Worm (Caenorhabditis elegans) whole organism, midembryonic: Measurements from ENCODE around the gene rig-3.

ENCODE experiments used
- T22C8.4 ChIP-seq: fragments of 200-800 bp; sonication (Bioruptor generic); IDR thresholded peaks from 2 replicates; pipeline ENCODE4 v1.3.6; 2022; ENCODE audit warnings: missing genetic modification characterization, missing compliant biosample characterization
- ref-1 ChIP-seq: fragments of 200-800 bp; sonication (Bioruptor generic); conservative IDR thresholded peaks from 2 replicates; pipeline ENCODE4 v1.3.6; 2022; ENCODE audit warnings: missing genetic modification reagents, missing genetic modification characterization, missing compliant biosample characterization

ce11 chrX:6901078-6901477, 47.7 kb downstream of the rig-3 start, which contains the start of gene pes-23:
- no peak for TF ChIP-seq ref-1 (GFP tag; lab: Robert Waterston, UW)
- TF ChIP-seq T22C8.4: no peak
